Fruit fly (Drosophila melanogaster) Kc167 (cell line): ENCODE results near the gene CG6923.

Experiments
- Myc ChIP-seq: fragments of >200 bp; optimal IDR thresholded peaks from 2 replicates; lab custom pipeline; 2017; ENCODE audit warnings: missing external identifiers
- Sin3A ChIP-seq: fragments of >200 bp; optimal IDR thresholded peaks from 2 replicates; lab custom pipeline; 2018; ENCODE audit warnings: missing external identifiers
- h ChIP-seq: fragments of >200 bp; optimal IDR thresholded peaks from 3 replicates; lab custom pipeline; 2018; ENCODE audit warnings: missing external identifiers
- insv ChIP-seq: fragments of >200 bp; optimal IDR thresholded peaks from 3 replicates; lab custom pipeline; 2018; ENCODE audit warnings: missing external identifiers
- psq ChIP-seq: fragments of >200 bp; optimal IDR thresholded peaks from 2 replicates; lab custom pipeline; 2017; ENCODE audit warnings: missing external identifiers
- ttk ChIP-seq: sonication (Bioruptor generic); optimal IDR thresholded peaks from 2 replicates; lab custom pipeline; 2017; ENCODE audit warnings: missing external identifiers

DNA sequence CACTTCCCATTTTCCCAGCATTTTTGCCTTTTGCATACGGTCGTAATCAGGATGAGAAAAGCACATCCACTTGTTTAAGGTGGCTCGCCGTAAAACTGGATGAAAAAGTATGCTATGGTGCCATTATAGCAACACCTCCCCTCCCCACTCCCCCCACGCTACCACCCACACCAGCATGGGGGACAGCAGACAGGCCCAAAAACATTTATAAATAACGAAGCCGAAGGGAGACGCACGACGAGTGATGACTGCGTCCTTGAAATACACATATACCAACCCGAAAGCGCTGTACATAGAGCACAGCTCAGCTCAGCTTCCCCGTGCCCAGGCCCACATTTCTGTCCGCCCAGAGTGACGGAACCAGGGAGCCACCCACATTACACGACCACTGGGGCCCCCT is 20.9 kb upstream of the CG6923 start:
- TF ChIP-seq psq (lab: Kevin White, UChicago) (no peak), Sin3A (lab: Kevin White, UChicago) (no peak), h (lab: Kevin White, UChicago) (no peak), insv (lab: Kevin White, UChicago) (no peak), ttk (lab: Kevin White, UChicago) (no peak), Myc (lab: Kevin White, UChicago) (no peak)
